Fruit fly (Drosophila melanogaster) whole organism, embryonic: ENCODE data around the gene Mlp84B.

Experiments used
- Abd-B ChIP-seq: fragments of 200-800 bp; sonication (Bioruptor generic); optimal IDR thresholded peaks from 2 replicates; lab custom pipeline; 2018; ENCODE audit warnings: missing biosample characterization, mild to moderate bottlenecking, missing genetic modification characterization, moderate library complexity
- Aef1 ChIP-seq: fragments of 200-800 bp; sonication (Bioruptor generic); IDR thresholded peaks from 3 replicates; pipeline ENCODE4 v1.3.6; 2022; ENCODE audit warnings: missing biosample characterization, missing genetic modification characterization
- CG10209 ChIP-seq: fragments of 200-800 bp; sonication (Bioruptor generic); optimal IDR thresholded peaks from 3 replicates; lab custom pipeline; 2017; ENCODE audit warnings: missing biosample characterization, mild to moderate bottlenecking, missing genetic modification characterization, missing genetic modification reagents
- CG12236 ChIP-seq: fragments of 200-800 bp; sonication (Bioruptor generic); optimal IDR thresholded peaks from 2 replicates; lab custom pipeline; 2016; ENCODE audit warnings: missing biosample characterization, missing genetic modification characterization
- CG12744 ChIP-seq: fragments of 200-800 bp; sonication (Bioruptor generic); optimal IDR thresholded peaks from 2 replicates; lab custom pipeline; 2016; ENCODE audit warnings: missing biosample characterization, missing genetic modification characterization
- CG13287 ChIP-seq: fragments of 200-800 bp; sonication (Bioruptor generic); IDR thresholded peaks from 2 replicates; pipeline ENCODE4 v1.3.6; 2022; ENCODE audit warnings: missing biosample characterization, missing genetic modification characterization; ENCODE audit not compliant: partially characterized antibody
- CG15269 ChIP-seq: fragments of 200-800 bp; sonication (Bioruptor generic); optimal IDR thresholded peaks from 2 replicates; lab custom pipeline; 2018; ENCODE audit warnings: missing biosample characterization, mild to moderate bottlenecking, missing genetic modification characterization, moderate library complexity
- CG16813 ChIP-seq: fragments of 200-800 bp; sonication (Bioruptor generic); IDR thresholded peaks from 3 replicates; pipeline ENCODE4 v1.3.6; 2022; ENCODE audit warnings: missing biosample characterization, missing genetic modification characterization; ENCODE audit not compliant: partially characterized antibody
- CG16863 ChIP-seq: fragments of 200-800 bp; sonication (Bioruptor generic); optimal IDR thresholded peaks from 3 replicates; lab custom pipeline; 2016; ENCODE audit warnings: missing biosample characterization, missing genetic modification characterization
- CG17361 ChIP-seq: fragments of 200-800 bp; sonication (Bioruptor generic); IDR thresholded peaks from 3 replicates; pipeline ENCODE4 v1.3.6; 2022; ENCODE audit warnings: missing biosample characterization, missing genetic modification characterization
- CG2129 ChIP-seq: fragments of 200-800 bp; sonication (Bioruptor generic); IDR thresholded peaks from 2 replicates; pipeline ENCODE4 v1.3.6; 2022; ENCODE audit warnings: missing biosample characterization, missing genetic modification characterization; ENCODE audit not compliant: partially characterized antibody
- CG2202 ChIP-seq: fragments of 200-800 bp; sonication (Bioruptor generic); optimal IDR thresholded peaks from 2 replicates; lab custom pipeline; 2018; ENCODE audit warnings: missing biosample characterization, mild to moderate bottlenecking, missing genetic modification characterization
- CG2678 ChIP-seq: fragments of 200-800 bp; sonication (Bioruptor generic); optimal IDR thresholded peaks from 3 replicates; lab custom pipeline; 2019; ENCODE audit warnings: missing biosample characterization, mild to moderate bottlenecking, missing genetic modification characterization, moderate library complexity
- CG2712 ChIP-seq: fragments of 200-800 bp; optimal IDR thresholded peaks from 3 replicates; lab custom pipeline; 2019; ENCODE audit warnings: missing biosample characterization, mild to moderate bottlenecking, missing genetic modification characterization, moderate library complexity
- CG2875 ChIP-seq: fragments of 200-800 bp; sonication (Bioruptor generic); optimal IDR thresholded peaks from 2 replicates; lab custom pipeline; 2017; ENCODE audit warnings: missing biosample characterization, mild to moderate bottlenecking, missing genetic modification characterization, missing genetic modification reagents
- CG30403 ChIP-seq: fragments of 200-800 bp; sonication (Bioruptor generic); optimal IDR thresholded peaks from 3 replicates; lab custom pipeline; 2016; ENCODE audit warnings: missing biosample characterization, missing genetic modification characterization
- CG4820 ChIP-seq: fragments of 200-800 bp; sonication (Bioruptor generic); optimal IDR thresholded peaks from 3 replicates; lab custom pipeline; 2016; ENCODE audit warnings: missing biosample characterization, missing genetic modification characterization
- CG6683 ChIP-seq: fragments of 200-800 bp; sonication (Bioruptor generic); optimal IDR thresholded peaks from 2 replicates; lab custom pipeline; 2017; ENCODE audit warnings: missing biosample characterization, mild to moderate bottlenecking, missing genetic modification characterization, missing genetic modification reagents
- CG6689 ChIP-seq: fragments of 200-800 bp; sonication (Bioruptor generic); IDR thresholded peaks from 2 replicates; pipeline ENCODE4 v1.3.6; 2022; ENCODE audit warnings: missing biosample characterization, missing genetic modification characterization
- Dad ChIP-seq: fragments of 200-800 bp; sonication (Bioruptor generic); optimal IDR thresholded peaks from 3 replicates; lab custom pipeline; 2016; ENCODE audit warnings: missing biosample characterization, missing genetic modification characterization
- E2f1 ChIP-seq: fragments of 200-800 bp; sonication (Bioruptor generic); IDR thresholded peaks from 2 replicates; pipeline ENCODE4 v1.3.6; 2022; ENCODE audit warnings: missing biosample characterization, missing genetic modification characterization
- E2f2 ChIP-seq: fragments of 200-800 bp; sonication (Bioruptor generic); IDR thresholded peaks from 2 replicates; pipeline ENCODE4 v1.3.6; 2022; ENCODE audit warnings: missing biosample characterization, missing genetic modification characterization
- ERR ChIP-seq: fragments of 200-800 bp; sonication (Bioruptor generic); optimal IDR thresholded peaks from 2 replicates; lab custom pipeline; 2016; ENCODE audit warnings: missing biosample characterization, missing genetic modification characterization
- Fer1 ChIP-seq: fragments of 200-800 bp; sonication (Bioruptor generic); optimal IDR thresholded peaks from 2 replicates; lab custom pipeline; 2017; ENCODE audit warnings: missing biosample characterization, mild to moderate bottlenecking, missing genetic modification characterization
- Fer3 ChIP-seq: fragments of 200-800 bp; sonication (Bioruptor generic); optimal IDR thresholded peaks from 2 replicates; lab custom pipeline; 2018; ENCODE audit warnings: missing biosample characterization, mild to moderate bottlenecking, missing genetic modification characterization, moderate library complexity
- Poxn ChIP-seq: fragments of 200-800 bp; sonication (Bioruptor generic); IDR thresholded peaks from 2 replicates; pipeline ENCODE4 v1.3.6; 2022; ENCODE audit warnings: missing biosample characterization, missing genetic modification characterization
- Ssrp ChIP-seq: fragments of 200-800 bp; sonication (Bioruptor generic); optimal IDR thresholded peaks from 2 replicates; lab custom pipeline; 2018; ENCODE audit warnings: missing biosample characterization, mild to moderate bottlenecking, missing genetic modification characterization, moderate library complexity
- TFAM ChIP-seq: fragments of 200-800 bp; sonication (Bioruptor generic); optimal IDR thresholded peaks from 2 replicates; lab custom pipeline; 2017; ENCODE audit warnings: missing biosample characterization, missing genetic modification characterization, inconsistent platforms
- Vsx1 ChIP-seq: fragments of 200-800 bp; sonication (Bioruptor generic); optimal IDR thresholded peaks from 2 replicates; lab custom pipeline; 2017; ENCODE audit warnings: missing biosample characterization, mild to moderate bottlenecking, missing genetic modification characterization, missing genetic modification reagents
- aop ChIP-seq: fragments of 200-800 bp; sonication (Bioruptor generic); IDR thresholded peaks from 2 replicates; pipeline ENCODE4 v1.3.6; 2022; ENCODE audit warnings: missing biosample characterization, missing genetic modification characterization
- croc ChIP-seq: fragments of 200-800 bp; sonication (Bioruptor generic); conservative IDR thresholded peaks from 3 replicates; pipeline ENCODE4 v1.3.6; 2022; ENCODE audit warnings: missing biosample characterization, missing genetic modification characterization
- disco-r ChIP-seq: fragments of 200-800 bp; sonication (Bioruptor generic); optimal IDR thresholded peaks from 2 replicates; lab custom pipeline; 2016; ENCODE audit warnings: missing biosample characterization, missing genetic modification characterization
- fd96Cb ChIP-seq: fragments of 200-800 bp; sonication (Bioruptor generic); optimal IDR thresholded peaks from 2 replicates; lab custom pipeline; 2018; ENCODE audit warnings: missing biosample characterization, mild to moderate bottlenecking, missing genetic modification characterization, moderate library complexity
- hb ChIP-seq: fragments of 200-800 bp; sonication (Bioruptor generic); IDR thresholded peaks from 3 replicates; pipeline ENCODE4 v1.3.6; 2022; ENCODE audit warnings: missing biosample characterization, missing genetic modification characterization; ENCODE audit not compliant: partially characterized antibody
- hbn ChIP-seq: fragments of 200-800 bp; sonication (Bioruptor generic); IDR thresholded peaks from 2 replicates; pipeline ENCODE4 v1.3.6; 2022; ENCODE audit warnings: missing biosample characterization, missing genetic modification characterization; ENCODE audit not compliant: partially characterized antibody
- hkb ChIP-seq, 2 experiments: fragments of 200-800 bp in 1 of 2; fragments of >200 bp in 1 of 2; sonication (Bioruptor generic) in 1 of 2; IDR thresholded peaks in 1 of 2; optimal IDR thresholded peaks in 1 of 2; 2 replicates each; pipeline versions ENCODE4 v1.3.6 to Lab custom; 2017 to 2022; ENCODE audit warnings: missing biosample characterization in 1 of 2, missing genetic modification characterization in 1 of 2
- insv ChIP-seq, 2 experiments: fragments of 200-800 bp; sonication (Bioruptor generic); optimal IDR thresholded peaks; 3 replicates each; lab custom pipeline; 2016 to 2018; ENCODE audit warnings: missing biosample characterization in 2 of 2, missing genetic modification characterization in 2 of 2
- klu ChIP-seq: fragments of 200-800 bp; sonication (Bioruptor generic); IDR thresholded peaks from 2 replicates; pipeline ENCODE4 v1.3.6; 2022; ENCODE audit warnings: missing biosample characterization, missing genetic modification characterization
- lbe ChIP-seq: fragments of 200-800 bp; sonication (Bioruptor generic); optimal IDR thresholded peaks from 2 replicates; lab custom pipeline; 2016; ENCODE audit warnings: missing biosample characterization, mild to moderate bottlenecking, missing genetic modification characterization
- pfk ChIP-seq: fragments of 200-800 bp; sonication (Bioruptor generic); optimal IDR thresholded peaks from 2 replicates; lab custom pipeline; 2018; ENCODE audit warnings: missing biosample characterization, mild to moderate bottlenecking, missing genetic modification characterization, moderate library complexity
- ranshi ChIP-seq: fragments of 200-800 bp; sonication (Bioruptor generic); IDR thresholded peaks from 2 replicates; pipeline ENCODE4 v1.3.6; 2022; ENCODE audit warnings: missing biosample characterization, missing genetic modification characterization
- repo ChIP-seq: fragments of 200-800 bp; sonication (Bioruptor generic); optimal IDR thresholded peaks from 2 replicates; lab custom pipeline; 2016; ENCODE audit warnings: missing biosample characterization, missing genetic modification characterization
- sim ChIP-seq: fragments of 200-800 bp; sonication (Bioruptor generic); IDR thresholded peaks from 2 replicates; pipeline ENCODE4 v1.3.6; 2022; ENCODE audit warnings: missing biosample characterization, missing genetic modification characterization
- toy ChIP-seq: fragments of 200-800 bp; sonication (Bioruptor generic); IDR thresholded peaks from 2 replicates; pipeline ENCODE4 v1.3.6; 2022; ENCODE audit warnings: missing biosample characterization, missing genetic modification characterization
- vfl ChIP-seq: fragments of 200-800 bp; sonication (Bioruptor generic); optimal IDR thresholded peaks from 2 replicates; lab custom pipeline; 2016; ENCODE audit warnings: missing biosample characterization, missing genetic modification characterization
- wek ChIP-seq: fragments of 200-800 bp; sonication (Bioruptor generic); optimal IDR thresholded peaks from 3 replicates; lab custom pipeline; 2018; ENCODE audit warnings: missing biosample characterization, mild to moderate bottlenecking, missing genetic modification characterization, moderate library complexity
- zf30C ChIP-seq: fragments of 200-800 bp; sonication (Bioruptor generic); optimal IDR thresholded peaks from 3 replicates; lab custom pipeline; 2018; ENCODE audit warnings: missing biosample characterization, mild to moderate bottlenecking, missing genetic modification characterization
- zfh1 ChIP-seq: fragments of 200-800 bp; sonication (Bioruptor generic); IDR thresholded peaks from 3 replicates; pipeline ENCODE4 v1.3.6; 2022; ENCODE audit warnings: missing biosample characterization, missing genetic modification characterization

The Mlp84B gene

DNA sequence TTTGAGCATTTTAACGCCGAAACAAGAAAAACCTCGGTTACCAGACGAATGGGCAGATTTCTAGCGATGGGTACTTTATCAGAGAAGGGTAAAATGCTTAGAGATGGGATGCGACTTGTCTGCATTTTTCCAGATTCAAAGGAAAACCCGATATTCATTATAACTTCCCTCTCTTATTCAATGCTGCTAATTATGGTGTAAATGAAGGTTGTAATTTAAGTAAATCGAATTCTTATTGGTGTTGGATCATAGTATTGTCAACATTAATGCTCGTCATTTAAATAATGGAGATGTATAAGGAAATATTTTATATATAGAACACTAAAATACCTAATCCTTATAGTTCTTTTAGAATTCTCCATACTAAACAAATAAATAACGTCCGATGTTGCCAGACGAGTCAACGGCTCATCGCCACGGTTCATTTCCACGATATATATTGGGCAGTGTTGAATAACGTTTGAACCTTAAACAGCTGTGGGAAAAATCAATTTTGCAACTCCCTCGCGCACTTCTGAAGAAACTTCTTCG, 6.6 kb upstream of the Mlp84B start, which contains the start of the genes Alh and CG10098 (continued):
- TF ChIP-seq CG4820 (GFP tag; lab: Kevin White, UChicago), result peak; percentile 73
- TF ChIP-seq Ssrp, result peak; percentile 86
- TF ChIP-seq ranshi (GFP tag; lab: Robert Waterston, UW), result peak; percentile 81; the same call in 1 of the 2 replicates
- TF ChIP-seq Aef1 (GFP tag; lab: Robert Waterston, UW), result peak; percentile 50
- peak in 1 of 2 experiments; percentile 52 for TF ChIP-seq insv (GFP tag; optimal IDR thresholded peaks at IDR 0.05; lab: Kevin White, UChicago)
- peak; percentile 85 for TF ChIP-seq Abd-B (GFP tag; lab: Kevin White, UChicago)
- peak; percentile 64 for TF ChIP-seq CG2129 (GFP tag; lab: Robert Waterston, UW)
- peak; percentile 70 for TF ChIP-seq aop (GFP tag; lab: Robert Waterston, UW)
- no peak for TF ChIP-seq sim
- TF ChIP-seq Fer3 (tag; lab: Kevin White, UChicago), result peak; percentile 77
- TF ChIP-seq CG17361, result peak; percentile 93
- peak; percentile 5 for TF ChIP-seq TFAM (GFP tag; lab: Kevin White, UChicago)
- TF ChIP-seq zf30C, result no peak
- peak; percentile 78 for TF ChIP-seq CG16863 (GFP tag; lab: Kevin White, UChicago)
- peak; percentile 73 for TF ChIP-seq fd96Cb
- TF ChIP-seq CG12744 (GFP tag; lab: Kevin White, UChicago), result peak; percentile 66
- no peak for TF ChIP-seq wek (GFP tag; lab: Kevin White, UChicago)
- TF ChIP-seq CG30403 (GFP tag; lab: Kevin White, UChicago), result peak; percentile 96
- TF ChIP-seq lbe (GFP tag; lab: Kevin White, UChicago), result peak; percentile 74
- TF ChIP-seq Fer1 (GFP tag; lab: Kevin White, UChicago), result peak; percentile 45
- TF ChIP-seq klu (GFP tag; lab: Robert Waterston, UW), result peak; percentile 65; the same call in 1 of the 2 replicates
- TF ChIP-seq hb (GFP tag; lab: Robert Waterston, UW), result peak; percentile 72; the same call in 2 of the 3 replicates
- peak; percentile 85 for TF ChIP-seq Vsx1 (GFP tag; lab: Kevin White, UChicago)
- TF ChIP-seq CG15269 (tag; lab: Kevin White, UChicago), result peak; percentile 80
- peak; percentile 84 for TF ChIP-seq CG2678 (tag; lab: Kevin White, UChicago)
- peak; percentile 29 for TF ChIP-seq CG2202
- TF ChIP-seq Poxn (GFP tag; lab: Robert Waterston, UW), result peak; percentile 43; the same call in 1 of the 2 replicates
- peak; percentile 54 for TF ChIP-seq CG2875
- peak; percentile 4 for TF ChIP-seq hkb (optimal IDR thresholded peaks at IDR 0.05; lab: Kevin White, UChicago)
- TF ChIP-seq hkb (GFP tag; IDR thresholded peaks at IDR 0.05; lab: Robert Waterston, UW), result no peak; the same call in 1 of the 2 replicates
- TF ChIP-seq hbn (GFP tag; lab: Robert Waterston, UW), result peak; percentile 50; the same call in 1 of the 2 replicates
- peak; percentile 66; the same call in 1 of the 3 replicates for TF ChIP-seq zfh1 (GFP tag; lab: Robert Waterston, UW)
- peak; percentile 58 for TF ChIP-seq disco-r (GFP tag; lab: Kevin White, UChicago)
- peak; percentile 82 for TF ChIP-seq CG16813 (GFP tag; lab: Robert Waterston, UW)
- TF ChIP-seq CG10209 (GFP tag; lab: Kevin White, UChicago), result peak; percentile 74
- peak; percentile 68 for TF ChIP-seq repo (GFP tag; lab: Kevin White, UChicago)
- TF ChIP-seq E2f1, result peak; percentile 62
- TF ChIP-seq Dad (GFP tag; lab: Kevin White, UChicago), result peak; percentile 83
- TF ChIP-seq E2f2 (GFP tag; lab: Robert Waterston, UW), result peak; percentile 39; the same call in 1 of the 2 replicates
- peak; percentile 71 for TF ChIP-seq CG13287 (GFP tag; lab: Robert Waterston, UW)
- TF ChIP-seq vfl (GFP tag; lab: Kevin White, UChicago), result peak; percentile 87
- peak; percentile 44 for TF ChIP-seq CG6683 (GFP tag; lab: Kevin White, UChicago)
- TF ChIP-seq CG6689 (GFP tag; lab: Robert Waterston, UW), result peak; percentile 73
- TF ChIP-seq pfk (GFP tag; lab: Kevin White, UChicago), result no peak
- TF ChIP-seq croc (GFP tag; lab: Robert Waterston, UW), result peak; percentile 74
- TF ChIP-seq toy (GFP tag; lab: Robert Waterston, UW), result 0 out of 2 replicates have a peak, but pooled peaks have one; percentile 45
- peak; percentile 69 for TF ChIP-seq ERR
- TF ChIP-seq CG2712 (tag; lab: Kevin White, UChicago), result peak; percentile 85
- peak; percentile 46 for TF ChIP-seq CG12236 (GFP tag; lab: Kevin White, UChicago)
